Fruit fly (Drosophila melanogaster): ENCODE data around the gene BG642167.

DNA sequence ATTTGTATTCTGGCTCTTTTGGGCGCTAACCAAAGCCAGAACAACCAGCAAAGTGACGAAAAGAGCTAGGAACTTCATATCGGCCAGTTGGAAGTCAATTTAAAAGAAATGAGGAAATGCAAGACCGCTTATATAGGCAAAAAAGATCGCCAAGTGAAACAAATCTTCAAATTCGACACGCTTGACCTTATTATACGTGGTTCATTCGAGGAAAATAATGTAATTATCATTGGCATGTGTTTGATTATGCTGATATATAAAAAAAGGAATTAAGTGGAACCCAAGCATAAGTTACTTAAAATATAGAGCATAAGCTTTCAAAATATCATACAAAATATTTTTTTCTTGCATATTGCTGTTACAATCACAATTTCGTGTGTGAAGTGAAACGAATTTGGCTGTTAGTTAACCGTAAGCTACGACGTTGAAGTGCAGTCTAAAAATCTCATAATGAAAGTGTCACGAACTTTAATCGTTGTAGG lies 25.6 kb downstream of the BG642167 start, which contains the start of the genes Mst57Da and alpha4GT2:
- TF ChIP-seq N (GFP tag; optimal IDR thresholded peaks at IDR 0.05) (no peak), br (GFP tag; optimal IDR thresholded peaks at IDR 0.05) (no peak), pan (optimal IDR thresholded peaks at IDR 0.05) (no peak), Jra (GFP tag; optimal IDR thresholded peaks at IDR 0.05) (no peak), Rel (GFP tag; optimal IDR thresholded peaks at IDR 0.05) (no peak), Rel (tag; optimal IDR thresholded peaks at IDR 0.05) (no peak), ey (GFP tag; optimal IDR thresholded peaks at IDR 0.05) (no peak), dl (GFP tag; optimal IDR thresholded peaks at IDR 0.05; ENCODE audit: insufficient read depth in 1 of 2, partially characterized antibody in 2 of 2) (no peak), rgr (GFP tag; optimal IDR thresholded peaks at IDR 0.05) (no peak), h (GFP tag; optimal IDR thresholded peaks at IDR 0.05) (no peak)
